Worm (Caenorhabditis elegans) whole organism, young adult: ENCODE results near the gene srx-17.
"Not testable (repeated sequence)": the region's sequence is repeated elsewhere in the genome, so short reads cannot be mapped to it uniquely, and the experiment has no call there.

Experiments used
- F33H1.4 ChIP-seq: fragments of 200-800 bp; sonication (Bioruptor generic); IDR thresholded peaks from 2 replicates; pipeline ENCODE4 v1.3.6; 2022; ENCODE audit warnings: missing genetic modification reagents, missing genetic modification characterization, missing compliant biosample characterization
- K11D2.4 ChIP-seq: fragments of 200-800 bp; sonication (Bioruptor generic); IDR thresholded peaks from 2 replicates; pipeline ENCODE4 v1.3.6; 2022; ENCODE audit warnings: missing genetic modification reagents, missing genetic modification characterization, missing compliant biosample characterization
- ama-1 ChIP-seq, 3 experiments: fragments of 150-350 bp in 1 of 3; sonication (generic microtip) in 2 of 3; optimal IDR thresholded peaks; 2 replicates each; lab custom pipeline; 2014 to 2018; ENCODE audit warnings: missing biosample characterization in 2 of 3, missing genetic modification characterization in 2 of 3, missing genetic modification reagents in 2 of 3
- ceh-58 ChIP-seq: fragments of 200-800 bp; sonication (Bioruptor generic); IDR thresholded peaks from 2 replicates; pipeline ENCODE4 v1.3.6; 2022; ENCODE audit warnings: missing genetic modification characterization, missing compliant biosample characterization
- fkh-3 ChIP-seq: sonication (generic microtip); optimal IDR thresholded peaks from 2 replicates; lab custom pipeline; 2016; ENCODE audit warnings: mild to moderate bottlenecking, missing genetic modification characterization, missing compliant biosample characterization
- hrde-1 ChIP-seq: sonication (generic microtip); optimal IDR thresholded peaks from 2 replicates; lab custom pipeline; 2016; ENCODE audit warnings: missing genetic modification characterization, mild to moderate bottlenecking, missing compliant biosample characterization, moderate library complexity, missing genotype, missing genetic modification reagents, borderline replicate concordance
- madf-10 ChIP-seq: sonication (generic microtip); optimal IDR thresholded peaks from 2 replicates; lab custom pipeline; 2016; ENCODE audit warnings: mild to moderate bottlenecking, missing genetic modification characterization, missing compliant biosample characterization
- madf-8 ChIP-seq: fragments of 200-800 bp; sonication (Bioruptor generic); conservative IDR thresholded peaks from 2 replicates; pipeline ENCODE4 v1.3.6; 2022; ENCODE audit warnings: missing genetic modification reagents, missing genetic modification characterization, missing compliant biosample characterization
- mes-4 ChIP-seq: sonication (generic microtip); optimal IDR thresholded peaks from 2 replicates; lab custom pipeline; 2016; ENCODE audit warnings: missing genotype, missing genetic modification characterization, missing compliant biosample characterization
- nhr-80 ChIP-seq: sonication (generic microtip); optimal IDR thresholded peaks from 2 replicates; lab custom pipeline; 2016; ENCODE audit warnings: missing genetic modification characterization, missing compliant biosample characterization
- rcor-1 ChIP-seq: fragments of 200-800 bp; sonication (Bioruptor generic); IDR thresholded peaks from 2 replicates; pipeline ENCODE4 v1.3.6; 2022; ENCODE audit warnings: missing genetic modification reagents, missing genetic modification characterization, missing compliant biosample characterization
- unc-62 ChIP-seq: fragments of 150-350 bp; optimal IDR thresholded peaks from 2 replicates; lab custom pipeline; 2014; ENCODE audit warnings: missing biosample characterization, missing genetic modification reagents, missing genetic modification characterization

ce11 chrV:13868886-13869285, 27.9 kb downstream of the srx-17 start:
- not testable (repeated sequence) for TF ChIP-seq nhr-80 (tag; lab: Kevin White, UChicago); K11D2.4 (GFP tag; lab: Robert Waterston, UW); F33H1.4 (GFP tag; lab: Robert Waterston, UW); unc-62 (GFP tag; lab: Kevin White, UChicago); rcor-1; madf-10 (tag; lab: Kevin White, UChicago); hrde-1; ceh-58; madf-8; mes-4 (tag; lab: Kevin White, UChicago); ama-1 (optimal IDR thresholded peaks at IDR 0.05; lab: Kevin White, UChicago); ama-1 (GFP tag; optimal IDR thresholded peaks at IDR 0.05; lab: Kevin White, UChicago); fkh-3 (tag; lab: Kevin White, UChicago)
